Worm (Caenorhabditis elegans): Measurements from ENCODE around the gene C13E3.1.

DNA sequence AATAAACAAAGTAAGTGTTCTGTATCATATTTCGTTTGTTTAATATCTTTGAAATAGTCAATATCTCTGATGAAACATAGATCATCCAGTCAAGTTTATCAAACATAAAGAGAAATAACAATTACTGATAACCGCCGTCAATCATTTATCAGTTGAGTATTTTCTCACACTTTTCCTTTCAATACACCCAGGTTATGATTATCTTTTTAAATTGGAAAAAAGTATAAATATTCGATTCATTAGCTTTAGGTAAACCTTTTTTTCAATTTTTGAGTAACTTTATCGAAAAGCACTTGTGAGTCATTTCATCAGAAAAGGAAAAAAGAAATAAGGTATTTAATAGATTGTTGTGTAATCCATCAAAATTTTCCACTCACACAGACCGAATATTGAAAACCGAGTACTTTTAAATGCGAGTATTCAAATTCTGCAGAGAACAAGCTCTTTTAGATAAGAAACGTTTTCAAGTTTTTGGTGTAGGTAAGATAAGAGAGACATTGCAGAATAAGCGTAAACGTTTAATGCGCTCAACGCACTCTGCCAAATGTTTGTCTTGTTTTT lies 1.4 kb upstream of the C13E3.1 start:
- TF ChIP-seq nhr-10 (tag; optimal IDR thresholded peaks at IDR 0.05), result no peak
- no peak for TF ChIP-seq dve-1 (tag; optimal IDR thresholded peaks at IDR 0.05; ENCODE audit: insufficient read depth)
- TF ChIP-seq mdl-1 (tag; optimal IDR thresholded peaks at IDR 0.05), result no peak
- TF ChIP-seq ztf-11 (tag; optimal IDR thresholded peaks at IDR 0.05), result no peak
- no peak for TF ChIP-seq lin-39 (tag; optimal IDR thresholded peaks at IDR 0.05)
- TF ChIP-seq nhr-77 (tag; optimal IDR thresholded peaks at IDR 0.05), result no peak
- TF ChIP-seq F37D6.2 (tag; optimal IDR thresholded peaks at IDR 0.05), result no peak
- TF ChIP-seq F49E8.2 (tag; optimal IDR thresholded peaks at IDR 0.05; ENCODE audit: borderline replicate concordance), result no peak
- no peak for TF ChIP-seq pha-4 (GFP tag; IDR thresholded peaks at IDR 0.05)
- TF ChIP-seq pha-4 (tag; optimal IDR thresholded peaks at IDR 0.05), result no peak
- TF ChIP-seq nhr-28 (tag; optimal IDR thresholded peaks at IDR 0.05), result peak; percentile 28
- TF ChIP-seq nhr-41 (GFP tag; IDR thresholded peaks at IDR 0.05), result no peak
